Worm (Caenorhabditis elegans) whole organism, early embryonic: ENCODE data around the gene C28H8.3.
A peak's percentile ranks its signal among the peaks of the same experiment; 100 is the strongest.

Source experiments
- B0310.2 ChIP-seq: sonication (generic microtip); optimal IDR thresholded peaks from 2 replicates; lab custom pipeline; 2016; ENCODE audit warnings: mild to moderate bottlenecking, missing genetic modification characterization, missing compliant biosample characterization
- F13C5.2 ChIP-seq: sonication (generic microtip); optimal IDR thresholded peaks from 2 replicates; lab custom pipeline; 2017; ENCODE audit warnings: mild to moderate bottlenecking, missing genetic modification characterization, inconsistent platforms, missing compliant biosample characterization
- aly-1 ChIP-seq: sonication (generic microtip); optimal IDR thresholded peaks from 2 replicates; lab custom pipeline; 2016; ENCODE audit warnings: missing genetic modification characterization, missing compliant biosample characterization
- ama-1 ChIP-seq: fragments of 150-350 bp; optimal IDR thresholded peaks from 2 replicates; lab custom pipeline; 2014
- ceh-13 ChIP-seq: fragments of 200-800 bp; sonication (Bioruptor generic); optimal IDR thresholded peaks from 2 replicates; lab custom pipeline; 2018; ENCODE audit warnings: mild to moderate bottlenecking, missing genetic modification characterization, missing compliant biosample characterization
- ceh-36 ChIP-seq: sonication (generic microtip); optimal IDR thresholded peaks from 2 replicates; lab custom pipeline; 2016; ENCODE audit warnings: missing genetic modification characterization, inconsistent platforms, missing compliant biosample characterization
- ets-7 ChIP-seq: sonication (generic microtip); optimal IDR thresholded peaks from 2 replicates; lab custom pipeline; 2016; ENCODE audit warnings: missing genotype, missing genetic modification characterization, missing compliant biosample characterization
- flt-1 ChIP-seq: fragments of 200-800 bp; sonication (Bioruptor generic); IDR thresholded peaks from 2 replicates; pipeline ENCODE4 v1.3.6; 2022; ENCODE audit warnings: missing genetic modification characterization, missing compliant biosample characterization
- hmbx-1 ChIP-seq: sonication (generic microtip); optimal IDR thresholded peaks from 2 replicates; lab custom pipeline; 2016; ENCODE audit warnings: mild to moderate bottlenecking, missing genetic modification characterization, missing compliant biosample characterization
- hmg-4 ChIP-seq: fragments of 200-800 bp; sonication (Bioruptor generic); optimal IDR thresholded peaks from 2 replicates; lab custom pipeline; 2018; ENCODE audit warnings: mild to moderate bottlenecking, missing genetic modification characterization, missing compliant biosample characterization
- hnd-1 ChIP-seq: sonication (generic microtip); optimal IDR thresholded peaks from 2 replicates; lab custom pipeline; 2016; ENCODE audit warnings: missing genetic modification characterization, missing compliant biosample characterization
- pes-1 ChIP-seq: fragments of 200-800 bp; sonication (Bioruptor generic); IDR thresholded peaks from 2 replicates; pipeline ENCODE4 v1.3.6; 2022; ENCODE audit warnings: missing genetic modification reagents, missing genetic modification characterization, missing compliant biosample characterization
- scrt-1 ChIP-seq: fragments of 200-800 bp; sonication (Bioruptor generic); IDR thresholded peaks from 2 replicates; pipeline ENCODE4 v1.3.6; 2022; ENCODE audit warnings: missing genetic modification characterization, missing compliant biosample characterization
- sea-1 ChIP-seq: fragments of 200-800 bp; sonication (Bioruptor generic); conservative IDR thresholded peaks from 2 replicates; pipeline ENCODE4 v1.3.6; 2022; ENCODE audit warnings: missing genetic modification characterization, missing compliant biosample characterization
- tbx-11 ChIP-seq: fragments of 200-800 bp; sonication (Bioruptor generic); IDR thresholded peaks from 2 replicates; pipeline ENCODE4 v1.3.6; 2022; ENCODE audit warnings: missing genetic modification characterization, missing compliant biosample characterization
- tbx-37 ChIP-seq: fragments of 200-800 bp; sonication (Bioruptor generic); conservative IDR thresholded peaks from 2 replicates; pipeline ENCODE4 v1.3.6; 2022; ENCODE audit warnings: missing genetic modification reagents, missing genetic modification characterization, missing compliant biosample characterization
- tra-4 ChIP-seq: sonication (generic microtip); optimal IDR thresholded peaks from 2 replicates; lab custom pipeline; 2017; ENCODE audit warnings: missing genetic modification characterization, missing compliant biosample characterization

The C28H8.3 gene

ce11 chrIII:5908408-5908807 lies at the start of gene C28H8.3:
Gene C28H8.3, plus strand, starts transcription at chrIII:5908700.
- TF ChIP-seq hmbx-1 (no peak), B0310.2 (no peak), ceh-36 (tag; lab: Kevin White, UChicago) (no peak), ama-1 (lab: Kevin White, UChicago) (no peak), pes-1 (GFP tag; lab: Robert Waterston, UW) (no peak), tbx-11 (no peak), ets-7 (no peak), sea-1 (GFP tag; lab: Robert Waterston, UW) (no peak), aly-1 (no peak)

DNA sequence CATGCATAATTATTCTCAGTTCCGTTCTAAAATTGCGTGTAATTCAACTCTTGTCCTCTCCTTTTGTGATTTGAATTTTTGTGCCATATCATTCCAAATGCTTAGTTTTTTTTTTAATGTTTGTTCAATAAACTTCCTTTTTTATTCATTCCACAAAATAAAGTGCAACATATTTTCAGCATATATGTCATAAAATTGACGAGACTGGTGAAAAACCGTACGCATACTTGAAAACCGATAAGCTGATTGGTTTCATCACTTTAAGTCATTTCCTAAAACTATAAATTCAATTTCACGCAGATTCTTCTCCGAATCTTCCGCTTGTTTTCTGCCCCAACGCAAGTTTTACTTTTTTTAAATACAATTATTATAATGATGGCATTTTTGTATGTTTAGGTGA lies 49.5 kb upstream of the C28H8.3 start, which contains the start of gene dpf-4:
Gene dpf-4 (plus strand): TSS at position 301 of the 400 bp plus-strand sequence.
- TF ChIP-seq ama-1 (lab: Kevin White, UChicago) = no peak
- no peak for TF ChIP-seq hnd-1

- TF ChIP-seq ceh-13 (no peak), tbx-11 (no peak), B0310.2 (no peak), ceh-36 (tag; lab: Kevin White, UChicago) (no peak), flt-1 (GFP tag; lab: Robert Waterston, UW) (no peak)
Measured at ce11 chrIII:5863774-5864173, 44.7 kb upstream of the C28H8.3 start, which contains the start of gene dnpp-1. Gene dnpp-1, minus strand, starts transcription at chrIII:5863803.

ce11 chrIII:5864270-5864669 lies 44.2 kb upstream of the C28H8.3 start, which contains the start of gene rabn-5:
Gene rabn-5, plus strand, starts transcription at chrIII:5864553.
- TF ChIP-seq pes-1 (GFP tag; lab: Robert Waterston, UW) (no peak), ets-7 (no peak), ceh-13 (no peak), B0310.2 (no peak), aly-1 (no peak), tbx-37 (GFP tag; lab: Robert Waterston, UW) (no peak), hmg-4 (GFP tag; lab: Kevin White, UChicago) (no peak)

- TF ChIP-seq tbx-11 (no peak), ceh-36 (tag; lab: Kevin White, UChicago) (no peak), hmbx-1 (no peak), tra-4 (no peak), B0310.2 (no peak), flt-1 (GFP tag; lab: Robert Waterston, UW) (no peak), ama-1 (lab: Kevin White, UChicago) (no peak), F13C5.2 (tag; lab: Kevin White, UChicago) (no peak), ceh-13 (no peak), scrt-1 (GFP tag; lab: Robert Waterston, UW) (no peak), hmg-4 (GFP tag; lab: Kevin White, UChicago) (no peak), tbx-37 (GFP tag; lab: Robert Waterston, UW) (no peak), ets-7 (no peak), hnd-1 (no peak), sea-1 (GFP tag; lab: Robert Waterston, UW) (no peak), pes-1 (GFP tag; lab: Robert Waterston, UW) (no peak), aly-1 (no peak)
Measured at ce11 chrIII:5868401-5868800, 40.1 kb upstream of the C28H8.3 start, which contains the start of gene eng-1. Gene eng-1, minus strand, starts transcription at chrIII:5868501.

- no peak for TF ChIP-seq tra-4
- TF ChIP-seq ama-1 (lab: Kevin White, UChicago) = no peak
- no peak for TF ChIP-seq ceh-13
Measured at ce11 chrIII:5869429-5869828, 39.1 kb upstream of the C28H8.3 start, which contains the start of gene F01F1.15. Gene F01F1.15, minus strand, starts transcription at chrIII:5869529.

- TF ChIP-seq pes-1 (GFP tag; lab: Robert Waterston, UW) (peak; percentile 53; the same call in 1 of the 2 replicates), scrt-1 (GFP tag; lab: Robert Waterston, UW) (no peak), tbx-37 (GFP tag; lab: Robert Waterston, UW) (peak; percentile 66; the same call in 1 of the 2 replicates), aly-1 (no peak)
Measured at ce11 chrIII:5871760-5872159, 36.7 kb upstream of the C28H8.3 start, which contains the start of the genes F01F1.11 and F01F1.3. Gene F01F1.11, minus strand, starts transcription at chrIII:5871877. Gene F01F1.3, plus strand, starts transcription at chrIII:5871938.

DNA sequence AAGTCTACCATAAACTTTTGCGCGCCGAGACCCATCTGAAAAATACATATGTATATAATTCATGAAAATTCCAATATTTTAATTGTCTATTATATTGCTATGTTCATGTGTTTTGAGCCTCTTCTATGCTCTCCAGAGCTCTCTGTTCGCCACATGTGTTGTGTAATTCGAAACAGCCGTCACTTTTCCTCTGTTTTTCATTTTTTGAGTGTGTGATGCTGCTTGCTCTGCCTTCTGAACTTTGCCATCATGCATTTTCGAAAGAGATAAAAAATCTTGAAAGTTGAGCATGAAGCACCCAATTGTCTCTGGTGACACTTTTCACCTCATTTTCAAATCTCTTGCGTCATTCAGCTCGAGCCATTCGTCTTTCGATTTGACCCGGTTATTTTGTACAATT lies 36.2 kb upstream of the C28H8.3 start:
- TF ChIP-seq pes-1 (GFP tag; lab: Robert Waterston, UW) (no peak), B0310.2 (no peak), hmbx-1 (no peak), ama-1 (lab: Kevin White, UChicago) (no peak), ets-7 (no peak), flt-1 (GFP tag; lab: Robert Waterston, UW) (no peak), tra-4 (no peak), sea-1 (GFP tag; lab: Robert Waterston, UW) (no peak), ceh-36 (tag; lab: Kevin White, UChicago) (no peak), tbx-37 (GFP tag; lab: Robert Waterston, UW) (no peak), tbx-11 (no peak), aly-1 (no peak)

- TF ChIP-seq ceh-36 (tag; lab: Kevin White, UChicago) (no peak), tbx-37 (GFP tag; lab: Robert Waterston, UW) (no peak), scrt-1 (GFP tag; lab: Robert Waterston, UW) (no peak), tbx-11 (no peak), hnd-1 (no peak), sea-1 (GFP tag; lab: Robert Waterston, UW) (no peak)
Measured at ce11 chrIII:5874263-5874662, 34.2 kb upstream of the C28H8.3 start.
